Worm (Caenorhabditis elegans): ENCODE measurements around the gene C39D10.5.

ce11 chrX:7873350-7873749 lies 18.8 kb downstream of the C39D10.5 start:
- no peak for TF ChIP-seq dao-5 (tag; optimal IDR thresholded peaks at IDR 0.05)
- TF ChIP-seq W03F9.2 (tag; optimal IDR thresholded peaks at IDR 0.05): no peak
